Fruit fly (Drosophila melanogaster): ENCODE data around the gene Myc.

Gene Myc

DNA sequence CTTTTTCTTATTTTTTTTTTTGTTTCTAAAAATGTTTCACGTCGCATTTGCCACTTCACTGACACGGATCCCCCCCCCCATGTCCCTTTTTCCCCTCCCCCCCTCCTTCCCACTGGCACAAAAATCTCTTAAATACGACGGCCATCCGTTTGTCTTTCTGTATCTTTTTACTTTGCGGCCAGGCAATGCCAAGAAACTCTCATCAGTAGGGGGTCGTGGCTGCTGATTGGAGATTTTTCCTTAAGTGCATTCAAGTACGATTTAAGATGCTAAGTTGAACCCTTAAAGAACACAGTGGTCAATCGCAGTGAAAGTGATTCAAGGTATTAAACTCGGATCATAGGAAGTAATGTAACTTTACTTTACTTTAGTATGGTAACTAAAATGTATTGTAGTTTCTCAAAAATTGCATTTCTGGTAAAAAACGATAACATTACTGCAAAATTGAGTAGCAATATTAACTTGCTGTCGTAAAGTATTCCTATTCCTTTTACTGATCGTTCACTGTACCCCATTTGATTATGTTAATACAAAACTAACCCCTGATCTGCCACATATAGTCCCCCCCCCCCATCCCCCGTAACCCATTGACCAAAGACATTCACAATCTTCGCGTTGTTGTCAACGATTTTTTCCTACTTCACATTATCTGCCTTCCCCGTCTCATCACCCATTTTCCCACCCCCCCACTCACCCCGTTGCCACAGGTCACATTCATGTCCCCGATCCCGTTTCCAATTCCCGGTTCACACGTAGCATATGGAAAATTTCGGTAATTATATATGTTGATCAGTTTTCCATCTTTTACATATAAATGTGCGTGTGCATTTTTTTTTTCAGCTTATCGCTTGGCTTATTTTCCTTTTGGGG is 28.3 kb upstream of the Myc start:
- TF ChIP-seq Eip74EF (GFP tag; optimal IDR thresholded peaks at IDR 0.05) (no peak), CG9817 (tag; optimal IDR thresholded peaks at IDR 0.05) (no peak), twi (tag; optimal IDR thresholded peaks at IDR 0.05) (peak; percentile 76), CG16815 (GFP tag; optimal IDR thresholded peaks at IDR 0.05) (peak; percentile 16), BEAF-32 (GFP tag; optimal IDR thresholded peaks at IDR 0.05) (no peak), sqz (GFP tag; optimal IDR thresholded peaks at IDR 0.05) (peak; percentile 41), gem (tag; optimal IDR thresholded peaks at IDR 0.05) (peak; percentile 28), CG16813 (GFP tag; IDR thresholded peaks at IDR 0.05; ENCODE audit: partially characterized antibody) (no peak), ab (GFP tag; optimal IDR thresholded peaks at IDR 0.05) (no peak), CG10959 (GFP tag; IDR thresholded peaks at IDR 0.05) (no peak), CG7928 (GFP tag; optimal IDR thresholded peaks at IDR 0.05) (no peak), gcm (GFP tag; optimal IDR thresholded peaks at IDR 0.05) (no peak), fru (optimal IDR thresholded peaks at IDR 0.05) (no peak), CG15514 (GFP tag; optimal IDR thresholded peaks at IDR 0.05) (no peak), CG13296 (GFP tag; optimal IDR thresholded peaks at IDR 0.05) (no peak), Dll (GFP tag; IDR thresholded peaks at IDR 0.05; ENCODE audit: partially characterized antibody) (no peak), Rfx (GFP tag; IDR thresholded peaks at IDR 0.05) (no peak), CG18262 (tag; optimal IDR thresholded peaks at IDR 0.05) (peak; percentile 57), CG17612 (GFP tag; IDR thresholded peaks at IDR 0.05) (no peak), row (GFP tag; IDR thresholded peaks at IDR 0.05) (peak; percentile 38; the same call in 2 of the 3 replicates), Tbp (GFP tag; optimal IDR thresholded peaks at IDR 0.05) (no peak), esg (GFP tag; conservative IDR thresholded peaks at IDR 0.05) (no peak), CG12391 (tag; optimal IDR thresholded peaks at IDR 0.05) (peak; percentile 20), Hr51 (GFP tag; optimal IDR thresholded peaks at IDR 0.05) (no peak), Side (GFP tag; optimal IDR thresholded peaks at IDR 0.05) (no peak), CG4328 (GFP tag; optimal IDR thresholded peaks at IDR 0.05) (no peak), CG16779 (GFP tag; IDR thresholded peaks at IDR 0.05) (no peak), CG17186 (GFP tag; optimal IDR thresholded peaks at IDR 0.05) (no peak), Antp (GFP tag; optimal IDR thresholded peaks at IDR 0.05) (no peak), az2 (GFP tag; optimal IDR thresholded peaks at IDR 0.05) (no peak), CG33557 (GFP tag; optimal IDR thresholded peaks at IDR 0.05) (peak; percentile 18), CG4424 (GFP tag; optimal IDR thresholded peaks at IDR 0.05) (no peak), CG9727 (GFP tag; optimal IDR thresholded peaks at IDR 0.05) (peak; percentile 9), CG6791 (GFP tag; IDR thresholded peaks at IDR 0.05; ENCODE audit: partially characterized antibody) (no peak), crp (GFP tag; optimal IDR thresholded peaks at IDR 0.05) (no peak), phol (tag; optimal IDR thresholded peaks at IDR 0.05) (peak; percentile 7), insv (GFP tag; optimal IDR thresholded peaks at IDR 0.05) (peak in 1 of 2 experiments; percentile 83), HmgZ (tag; optimal IDR thresholded peaks at IDR 0.05) (no peak), Awh (GFP tag; IDR thresholded peaks at IDR 0.05) (no peak), CG14965 (GFP tag; optimal IDR thresholded peaks at IDR 0.05; ENCODE audit: borderline replicate concordance) (no peak), CG10979 (tag; optimal IDR thresholded peaks at IDR 0.05) (peak; percentile 44), CG15696 (tag; optimal IDR thresholded peaks at IDR 0.05) (peak; percentile 56), ase (GFP tag; IDR thresholded peaks at IDR 0.05) (no peak), CG12219 (GFP tag; optimal IDR thresholded peaks at IDR 0.05) (no peak), CG17568 (GFP tag; optimal IDR thresholded peaks at IDR 0.05) (no peak), CG13287 (GFP tag; IDR thresholded peaks at IDR 0.05; ENCODE audit: partially characterized antibody) (no peak), sens (GFP tag) (peak; percentile 67), Sox100B (GFP tag; optimal IDR thresholded peaks at IDR 0.05) (no peak)
